Fruit fly (Drosophila melanogaster) S2 (cell line): ENCODE measurements around the gene AstA.

Experiments used
- CG8478 ChIP-seq: fragments of >200 bp; optimal IDR thresholded peaks from 2 replicates; lab custom pipeline; 2018
- CTCF ChIP-seq, 2 experiments: fragments of >200 bp; optimal IDR thresholded peaks; 2 replicates each; lab custom pipeline; 2018

DNA sequence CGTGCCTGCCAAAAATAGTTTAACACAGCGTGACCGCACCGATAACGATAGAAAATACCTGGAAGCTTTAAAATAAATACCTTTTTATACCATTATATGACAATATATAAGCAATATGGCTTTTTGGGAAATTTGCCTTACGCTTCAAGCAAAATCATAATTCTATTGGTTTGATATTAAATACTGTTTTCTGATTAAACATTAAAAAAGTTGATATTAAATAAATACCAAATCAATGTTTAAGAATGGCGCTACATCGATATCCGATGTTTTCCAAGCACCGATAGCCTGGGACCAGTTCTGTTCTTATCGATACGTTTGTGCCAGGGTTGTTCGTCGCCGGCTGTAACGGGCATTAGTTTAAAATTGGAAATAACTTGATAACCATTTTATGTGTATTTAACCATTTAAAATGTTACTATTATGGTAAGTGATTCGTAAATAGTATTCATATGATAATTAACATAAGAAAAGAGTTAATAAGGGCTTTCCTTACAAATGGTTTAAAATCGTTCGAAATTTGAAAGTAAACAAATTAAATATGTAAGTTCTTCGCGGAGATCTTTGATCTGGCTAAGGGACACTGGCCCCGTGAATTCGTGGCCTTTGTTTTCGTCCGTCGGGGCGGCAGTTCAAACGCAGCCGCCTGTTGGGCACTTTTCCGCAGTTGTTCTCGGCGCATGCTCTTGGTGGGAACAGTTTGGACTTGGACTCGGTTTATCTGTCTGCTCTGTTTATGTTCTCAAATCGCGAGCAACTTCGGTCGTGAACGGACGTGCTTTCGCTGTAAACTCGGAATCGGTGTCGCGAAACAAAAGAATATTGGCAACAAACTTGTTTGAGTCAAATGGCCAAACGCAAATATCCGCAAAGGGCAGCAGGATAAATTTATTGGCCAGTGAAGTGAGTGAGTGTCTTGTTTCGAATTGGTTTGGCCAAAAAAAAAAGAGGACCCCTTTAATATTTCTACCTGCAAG, 45.3 kb downstream of the AstA start, which contains the start of the genes CG13630 and tok:
- TF ChIP-seq CTCF (optimal IDR thresholded peaks at IDR 0.05; lab: Kevin White, UChicago) (no peak), CG8478 (lab: Kevin White, UChicago) (no peak)
